Worm (Caenorhabditis elegans) whole organism, mixed stage, embryonic: ENCODE data around the gene fbxb-15.
"Not testable (repeated sequence)": the region's sequence is repeated elsewhere in the genome, so short reads cannot be mapped to it uniquely, and the experiment has no call there.

Experiments
- M03D4.4 ChIP-seq: sonication (generic microtip); optimal IDR thresholded peaks from 2 replicates; lab custom pipeline; 2017; ENCODE audit warnings: mild to moderate bottlenecking, missing genetic modification characterization, missing compliant biosample characterization
- bed-3 ChIP-seq: fragments of 200-800 bp; sonication (Bioruptor generic); optimal IDR thresholded peaks from 3 replicates; lab custom pipeline; 2018; ENCODE audit warnings: mild to moderate bottlenecking, missing genetic modification characterization, moderate library complexity, missing compliant biosample characterization
- blmp-1 ChIP-seq: fragments of 150-350 bp; optimal IDR thresholded peaks from 2 replicates; lab custom pipeline; 2014; ENCODE audit warnings: missing biosample characterization, missing genetic modification characterization
- ceh-39 ChIP-seq: fragments of 150-350 bp; optimal IDR thresholded peaks from 2 replicates; lab custom pipeline; 2014; ENCODE audit warnings: missing biosample characterization, missing genetic modification characterization
- ceh-43 ChIP-seq: fragments of 200-800 bp; sonication (Bioruptor generic); optimal IDR thresholded peaks from 2 replicates; lab custom pipeline; 2018; ENCODE audit warnings: mild to moderate bottlenecking, missing genetic modification characterization, moderate library complexity, missing compliant biosample characterization
- ceh-83 ChIP-seq: fragments of 200-800 bp; sonication (Bioruptor generic); optimal IDR thresholded peaks from 2 replicates; lab custom pipeline; 2018; ENCODE audit warnings: mild to moderate bottlenecking, missing genetic modification characterization, missing compliant biosample characterization
- ces-1 ChIP-seq: fragments of 150-350 bp; optimal IDR thresholded peaks from 2 replicates; lab custom pipeline; 2014; ENCODE audit warnings: missing biosample characterization, missing genetic modification reagents, missing genetic modification characterization
- cnd-1 ChIP-seq: fragments of 200-800 bp; sonication (Bioruptor generic); optimal IDR thresholded peaks from 2 replicates; lab custom pipeline; 2018; ENCODE audit warnings: mild to moderate bottlenecking, missing genetic modification characterization, missing compliant biosample characterization
- drap-1 ChIP-seq: fragments of 200-800 bp; sonication (Bioruptor generic); optimal IDR thresholded peaks from 3 replicates; lab custom pipeline; 2018; ENCODE audit warnings: mild to moderate bottlenecking, missing genetic modification characterization, missing compliant biosample characterization
- elt-1 ChIP-seq: sonication (generic microtip); optimal IDR thresholded peaks from 2 replicates; lab custom pipeline; 2017; ENCODE audit warnings: missing genetic modification characterization, mild to moderate bottlenecking, missing compliant biosample characterization, antibody characterized with exemption, moderate library complexity, borderline replicate concordance; ENCODE audit not compliant: insufficient read depth
- elt-3 ChIP-seq: fragments of 150-350 bp; optimal IDR thresholded peaks from 2 replicates; lab custom pipeline; 2014; ENCODE audit warnings: missing biosample characterization, missing genetic modification characterization
- flh-1 ChIP-seq: fragments of 200-800 bp; sonication (Bioruptor generic); optimal IDR thresholded peaks from 2 replicates; lab custom pipeline; 2018; ENCODE audit warnings: mild to moderate bottlenecking, missing genetic modification characterization, moderate library complexity, missing compliant biosample characterization
- ham-2 ChIP-seq: fragments of 200-800 bp; sonication (Bioruptor generic); optimal IDR thresholded peaks from 2 replicates; lab custom pipeline; 2018; ENCODE audit warnings: mild to moderate bottlenecking, missing genetic modification characterization, missing compliant biosample characterization
- hlh-1 ChIP-seq: fragments of 150-350 bp; optimal IDR thresholded peaks from 2 replicates; lab custom pipeline; 2014; ENCODE audit warnings: missing biosample characterization, missing genetic modification reagents, missing genetic modification characterization
- lin-13 ChIP-seq: fragments of 150-350 bp; optimal IDR thresholded peaks from 2 replicates; lab custom pipeline; 2014; ENCODE audit warnings: missing biosample characterization, missing genetic modification characterization
- lin-32 ChIP-seq: fragments of 200-800 bp; sonication (Bioruptor generic); optimal IDR thresholded peaks from 2 replicates; lab custom pipeline; 2018; ENCODE audit warnings: mild to moderate bottlenecking, missing genetic modification characterization, missing compliant biosample characterization
- lsy-2 ChIP-seq: fragments of 150-350 bp; optimal IDR thresholded peaks from 2 replicates; lab custom pipeline; 2014; ENCODE audit warnings: missing biosample characterization, missing genetic modification characterization
- mab-5 ChIP-seq: fragments of 150-350 bp; optimal IDR thresholded peaks from 2 replicates; lab custom pipeline; 2014; ENCODE audit warnings: missing biosample characterization, missing genetic modification characterization
- mep-1 ChIP-seq: fragments of 150-350 bp; optimal IDR thresholded peaks from 2 replicates; lab custom pipeline; 2017; ENCODE audit warnings: missing biosample characterization, missing genetic modification reagents, missing genetic modification characterization, inconsistent platforms
- mls-2 ChIP-seq: sonication (generic microtip); optimal IDR thresholded peaks from 2 replicates; lab custom pipeline; 2016; ENCODE audit warnings: mild to moderate bottlenecking, missing genetic modification characterization, moderate library complexity, missing compliant biosample characterization
- nhr-12 ChIP-seq: fragments of 150-350 bp; optimal IDR thresholded peaks from 2 replicates; lab custom pipeline; 2014; ENCODE audit warnings: missing biosample characterization, missing genetic modification characterization
- nhr-2 ChIP-seq: fragments of 150-350 bp; optimal IDR thresholded peaks from 2 replicates; lab custom pipeline; 2014; ENCODE audit warnings: missing biosample characterization, missing genetic modification characterization
- nhr-237 ChIP-seq: fragments of 150-350 bp; optimal IDR thresholded peaks from 2 replicates; lab custom pipeline; 2014; ENCODE audit warnings: missing biosample characterization, missing genetic modification characterization
- nhr-28 ChIP-seq: fragments of 150-350 bp; optimal IDR thresholded peaks from 2 replicates; lab custom pipeline; 2014; ENCODE audit warnings: missing biosample characterization, missing genetic modification characterization
- nhr-76 ChIP-seq: sonication (generic microtip); optimal IDR thresholded peaks from 2 replicates; lab custom pipeline; 2017; ENCODE audit warnings: missing biosample characterization, missing genetic modification characterization
- pha-4 ChIP-seq: fragments of 150-350 bp; optimal IDR thresholded peaks from 2 replicates; lab custom pipeline; 2018; ENCODE audit warnings: missing biosample characterization, missing genetic modification reagents, missing genetic modification characterization
- sem-2 ChIP-seq: fragments of 200-800 bp; sonication (Bioruptor generic); optimal IDR thresholded peaks from 2 replicates; lab custom pipeline; 2018; ENCODE audit warnings: mild to moderate bottlenecking, missing genetic modification characterization, missing compliant biosample characterization
- snpc-4 ChIP-seq: fragments of 150-350 bp; optimal IDR thresholded peaks from 2 replicates; lab custom pipeline; 2014; ENCODE audit warnings: missing biosample characterization, missing genetic modification characterization
- sptf-1 ChIP-seq: sonication (generic microtip); optimal IDR thresholded peaks from 2 replicates; lab custom pipeline; 2017; ENCODE audit warnings: mild to moderate bottlenecking, missing genetic modification characterization, moderate library complexity, missing compliant biosample characterization
- tbx-8 ChIP-seq: fragments of 200-800 bp; sonication (Bioruptor generic); optimal IDR thresholded peaks from 2 replicates; lab custom pipeline; 2018; ENCODE audit warnings: mild to moderate bottlenecking, missing genetic modification characterization, moderate library complexity, missing compliant biosample characterization
- unc-120 ChIP-seq: sonication (generic microtip); optimal IDR thresholded peaks from 2 replicates; lab custom pipeline; 2017; ENCODE audit warnings: missing genetic modification characterization, missing compliant biosample characterization; ENCODE audit not compliant: poor library complexity, severe bottlenecking
- unc-39 ChIP-seq: fragments of 150-350 bp; optimal IDR thresholded peaks from 2 replicates; lab custom pipeline; 2014; ENCODE audit warnings: missing biosample characterization, missing genetic modification characterization
- unc-62 ChIP-seq: fragments of 150-350 bp; optimal IDR thresholded peaks from 2 replicates; lab custom pipeline; 2014; ENCODE audit warnings: missing biosample characterization, missing genetic modification reagents, missing genetic modification characterization
- zip-8 ChIP-seq: fragments of 150-350 bp; optimal IDR thresholded peaks from 2 replicates; lab custom pipeline; 2014; ENCODE audit warnings: missing biosample characterization, missing genetic modification characterization
- ztf-11 ChIP-seq: fragments of 150-350 bp; optimal IDR thresholded peaks from 2 replicates; lab custom pipeline; 2014; ENCODE audit warnings: missing biosample characterization, missing genetic modification characterization

The fbxb-15 gene

ce11 chrII:1663516-1663915 is 10.2 kb upstream of the fbxb-15 start, which contains the start of gene duxl-1:
Gene duxl-1 (plus strand): TSS chrII:1663699.
- TF ChIP-seq sem-2 (GFP tag; lab: Kevin White, UChicago) (no peak), elt-1 (no peak), snpc-4 (tag; lab: Kevin White, UChicago) (no peak), lsy-2 (tag; lab: Kevin White, UChicago) (no peak), tbx-8 (GFP tag; lab: Kevin White, UChicago) (no peak), hlh-1 (tag; lab: Kevin White, UChicago) (no peak), nhr-76 (tag; lab: Kevin White, UChicago) (no peak), nhr-28 (tag; lab: Kevin White, UChicago) (no peak), unc-62 (GFP tag; lab: Kevin White, UChicago) (no peak), nhr-237 (tag; lab: Kevin White, UChicago) (no peak), bed-3 (no peak), unc-120 (tag; lab: Kevin White, UChicago) (no peak), nhr-2 (tag; lab: Kevin White, UChicago) (no peak), mep-1 (tag; lab: Kevin White, UChicago) (peak; percentile 10), M03D4.4 (no peak), ham-2 (GFP tag; lab: Kevin White, UChicago) (no peak), mab-5 (tag; lab: Kevin White, UChicago) (no peak), mls-2 (tag; lab: Kevin White, UChicago) (no peak), pha-4 (tag; lab: Kevin White, UChicago) (peak; percentile 31), drap-1 (GFP tag; lab: Kevin White, UChicago) (no peak), ztf-11 (tag; lab: Kevin White, UChicago) (peak; percentile 45), ceh-43 (GFP tag; lab: Kevin White, UChicago) (no peak), blmp-1 (tag; lab: Kevin White, UChicago) (no peak), lin-32 (GFP tag; lab: Kevin White, UChicago) (no peak), flh-1 (GFP tag; lab: Kevin White, UChicago) (no peak), nhr-12 (tag; lab: Kevin White, UChicago) (no peak), sptf-1 (no peak), ceh-39 (peak; percentile 93), cnd-1 (peak; percentile 21), lin-13 (tag; lab: Kevin White, UChicago) (no peak), elt-3 (no peak), ceh-83 (GFP tag; lab: Kevin White, UChicago) (no peak), zip-8 (peak; percentile 8), unc-39 (tag; lab: Kevin White, UChicago) (no peak)
- TF ChIP-seq, all 35 proteins: peak for 6

DNA sequence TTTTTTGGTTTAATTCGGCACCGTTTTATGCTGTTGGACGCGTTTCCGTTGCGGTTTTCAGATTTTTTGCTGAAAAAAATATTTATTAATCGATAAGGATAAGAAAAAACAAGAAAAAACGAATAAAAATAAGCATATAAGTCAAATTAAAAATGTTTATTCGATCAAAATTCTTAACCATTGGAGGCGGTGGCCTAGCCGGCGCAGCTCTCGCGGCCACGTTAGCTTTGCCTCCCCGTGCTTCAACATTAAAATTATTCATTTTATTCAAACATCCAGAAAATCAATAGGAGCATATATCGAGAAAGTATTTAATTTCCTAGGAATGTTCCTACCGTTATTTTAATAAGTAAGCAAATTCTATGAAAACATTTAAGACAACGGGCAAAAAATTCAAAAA is 9.6 kb upstream of the fbxb-15 start, which contains the start of gene ZC204.14:
TSS of gene ZC204.14 (minus strand) at position 69 of the 400 bp plus-strand sequence.
- TF ChIP-seq sptf-1 (no peak), zip-8 (no peak), drap-1 (GFP tag; lab: Kevin White, UChicago) (no peak), ceh-39 (no peak), lin-32 (GFP tag; lab: Kevin White, UChicago) (no peak), cnd-1 (no peak), unc-62 (GFP tag; lab: Kevin White, UChicago) (no peak), bed-3 (no peak), ceh-43 (GFP tag; lab: Kevin White, UChicago) (no peak), mep-1 (tag; lab: Kevin White, UChicago) (no peak)

DNA sequence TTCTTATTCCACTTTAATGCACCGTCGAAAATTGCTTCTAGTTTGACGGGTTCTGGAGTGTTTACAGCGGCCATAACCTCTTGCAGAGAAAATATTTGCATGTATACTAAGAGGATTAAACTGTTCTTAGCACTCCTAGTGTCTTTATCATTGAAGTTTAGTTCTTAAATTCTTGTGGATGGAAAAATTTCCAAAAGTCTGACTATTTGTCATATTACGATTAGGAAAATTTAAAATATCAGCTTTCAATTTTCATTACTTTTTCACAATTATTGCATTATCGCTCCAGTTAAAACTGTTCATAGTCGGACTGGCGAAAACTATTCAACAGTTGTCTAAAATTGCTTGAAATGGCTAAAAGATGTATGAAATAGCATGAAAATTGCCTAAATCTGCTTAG is 7.6 kb upstream of the fbxb-15 start, which contains the start of gene ZC204.13:
TSS of gene ZC204.13 (minus strand) at position 101 of the 400 bp plus-strand sequence.
- not testable (repeated sequence) for TF ChIP-seq hlh-1 (tag; lab: Kevin White, UChicago); pha-4 (tag; lab: Kevin White, UChicago); unc-62 (GFP tag; lab: Kevin White, UChicago)
- TF ChIP-seq, all 35 proteins: peak for 0; not testable (repeated sequence) for 35

ce11 chrII:1657202-1657601 is 3.9 kb upstream of the fbxb-15 start, which contains the start of gene ZC204.12:
Gene ZC204.12 (minus strand): TSS chrII:1657302.
- TF ChIP-seq mab-5 (tag; lab: Kevin White, UChicago) = no peak
- TF ChIP-seq flh-1 (GFP tag; lab: Kevin White, UChicago) = no peak
- TF ChIP-seq ham-2 (GFP tag; lab: Kevin White, UChicago) = no peak
- TF ChIP-seq snpc-4 (tag; lab: Kevin White, UChicago) = no peak
- TF ChIP-seq tbx-8 (GFP tag; lab: Kevin White, UChicago) = no peak
- no peak for TF ChIP-seq elt-3
- no peak for TF ChIP-seq nhr-76 (tag; lab: Kevin White, UChicago)
- no peak for TF ChIP-seq ceh-83 (GFP tag; lab: Kevin White, UChicago)
- no peak for TF ChIP-seq nhr-28 (tag; lab: Kevin White, UChicago)
- no peak for TF ChIP-seq ces-1 (GFP tag; lab: Kevin White, UChicago)
- TF ChIP-seq elt-1 = no peak
- no peak for TF ChIP-seq pha-4 (tag; lab: Kevin White, UChicago)
- no peak for TF ChIP-seq lin-13 (tag; lab: Kevin White, UChicago)
- no peak for TF ChIP-seq bed-3
- TF ChIP-seq sptf-1 = no peak
- TF ChIP-seq ztf-11 (tag; lab: Kevin White, UChicago) = no peak
- no peak for TF ChIP-seq nhr-12 (tag; lab: Kevin White, UChicago)
- no peak for TF ChIP-seq drap-1 (GFP tag; lab: Kevin White, UChicago)
- no peak for TF ChIP-seq nhr-237 (tag; lab: Kevin White, UChicago)
- no peak for TF ChIP-seq unc-39 (tag; lab: Kevin White, UChicago)
